Worm (Caenorhabditis elegans): ENCODE results near the gene K03B4.6.

K03B4.6 gene

ce11 chrV:4700189-4700588 lies 24.2 kb upstream of the K03B4.6 start, which contains the start of gene ZC266.1:
TSS of gene ZC266.1 (minus strand) at chrV:4700289.
- TF ChIP-seq ceh-22 (tag; optimal IDR thresholded peaks at IDR 0.05), result no peak
- no peak for TF ChIP-seq unc-86 (tag; optimal IDR thresholded peaks at IDR 0.05)
- no peak for TF ChIP-seq ztf-16 (tag; optimal IDR thresholded peaks at IDR 0.05)
- no peak for TF ChIP-seq ceh-30 (tag; optimal IDR thresholded peaks at IDR 0.05)
- no peak for TF ChIP-seq hlh-30 (tag; optimal IDR thresholded peaks at IDR 0.05; ENCODE audit: insufficient read depth)
- TF ChIP-seq ceh-14 (tag; optimal IDR thresholded peaks at IDR 0.05), result no peak
- TF ChIP-seq C38D4.7 (GFP tag; optimal IDR thresholded peaks at IDR 0.05), result no peak
- TF ChIP-seq ref-2 (tag; optimal IDR thresholded peaks at IDR 0.05), result no peak
- TF ChIP-seq dmd-4 (tag; optimal IDR thresholded peaks at IDR 0.05; ENCODE audit: borderline replicate concordance), result no peak
- no peak for TF ChIP-seq syd-9 (tag; optimal IDR thresholded peaks at IDR 0.05)
- TF ChIP-seq nfya-1 (tag; optimal IDR thresholded peaks at IDR 0.05), result no peak
- TF ChIP-seq tbx-2 (tag; optimal IDR thresholded peaks at IDR 0.05), result no peak
- TF ChIP-seq F13H6.1 (tag; optimal IDR thresholded peaks at IDR 0.05), result no peak
- no peak for TF ChIP-seq ahr-1 (tag; optimal IDR thresholded peaks at IDR 0.05)
- no peak for TF ChIP-seq ceh-6 (GFP tag; optimal IDR thresholded peaks at IDR 0.05)
- no peak for TF ChIP-seq fax-1 (tag; optimal IDR thresholded peaks at IDR 0.05)
- TF ChIP-seq lin-11 (tag; optimal IDR thresholded peaks at IDR 0.05), result no peak

ce11 chrV:4698675-4699074 lies 22.7 kb upstream of the K03B4.6 start:
- TF ChIP-seq ama-1 (optimal IDR thresholded peaks at IDR 0.05) (no peak), ceh-22 (tag; optimal IDR thresholded peaks at IDR 0.05) (no peak), ets-4 (tag; optimal IDR thresholded peaks at IDR 0.05) (no peak), K02D7.2 (tag; optimal IDR thresholded peaks at IDR 0.05) (no peak), unc-55 (GFP tag; optimal IDR thresholded peaks at IDR 0.05) (no peak), madf-2 (tag; optimal IDR thresholded peaks at IDR 0.05) (no peak), ceh-14 (tag; optimal IDR thresholded peaks at IDR 0.05) (no peak), rnt-1 (tag; optimal IDR thresholded peaks at IDR 0.05) (no peak), che-1 (tag; optimal IDR thresholded peaks at IDR 0.05) (no peak), pax-1 (tag; optimal IDR thresholded peaks at IDR 0.05) (no peak), ceh-24 (tag; optimal IDR thresholded peaks at IDR 0.05) (no peak), unc-42 (tag; optimal IDR thresholded peaks at IDR 0.05) (no peak)

- TF ChIP-seq ceh-19 (GFP tag; optimal IDR thresholded peaks at IDR 0.05) (no peak), hlh-15 (tag; optimal IDR thresholded peaks at IDR 0.05) (no peak), gmeb-2 (tag; optimal IDR thresholded peaks at IDR 0.05) (no peak), unc-42 (tag; optimal IDR thresholded peaks at IDR 0.05) (no peak), nhr-232 (tag; optimal IDR thresholded peaks at IDR 0.05) (no peak), hlh-8 (tag; optimal IDR thresholded peaks at IDR 0.05) (no peak), dmd-4 (tag; optimal IDR thresholded peaks at IDR 0.05; ENCODE audit: borderline replicate concordance) (no peak), mec-3 (tag; optimal IDR thresholded peaks at IDR 0.05; ENCODE audit: borderline replicate concordance) (no peak), K02D7.2 (tag; optimal IDR thresholded peaks at IDR 0.05) (no peak), sdc-2 (tag; optimal IDR thresholded peaks at IDR 0.05) (no peak), F13H6.1 (tag; optimal IDR thresholded peaks at IDR 0.05) (no peak), elt-2 (tag; optimal IDR thresholded peaks at IDR 0.05) (no peak), ceh-48 (tag; optimal IDR thresholded peaks at IDR 0.05) (no peak)
Measured at ce11 chrV:4694466-4695092, 18.6 kb upstream of the K03B4.6 start.

ce11 chrV:4693282-4693588 lies 17.2 kb upstream of the K03B4.6 start:
- TF ChIP-seq madf-2 (tag; optimal IDR thresholded peaks at IDR 0.05) (no peak), sdc-2 (tag; optimal IDR thresholded peaks at IDR 0.05) (no peak), zip-5 (tag; optimal IDR thresholded peaks at IDR 0.05) (no peak)
